Fruit fly (Drosophila melanogaster): ENCODE data around the gene CG5280.

DNA sequence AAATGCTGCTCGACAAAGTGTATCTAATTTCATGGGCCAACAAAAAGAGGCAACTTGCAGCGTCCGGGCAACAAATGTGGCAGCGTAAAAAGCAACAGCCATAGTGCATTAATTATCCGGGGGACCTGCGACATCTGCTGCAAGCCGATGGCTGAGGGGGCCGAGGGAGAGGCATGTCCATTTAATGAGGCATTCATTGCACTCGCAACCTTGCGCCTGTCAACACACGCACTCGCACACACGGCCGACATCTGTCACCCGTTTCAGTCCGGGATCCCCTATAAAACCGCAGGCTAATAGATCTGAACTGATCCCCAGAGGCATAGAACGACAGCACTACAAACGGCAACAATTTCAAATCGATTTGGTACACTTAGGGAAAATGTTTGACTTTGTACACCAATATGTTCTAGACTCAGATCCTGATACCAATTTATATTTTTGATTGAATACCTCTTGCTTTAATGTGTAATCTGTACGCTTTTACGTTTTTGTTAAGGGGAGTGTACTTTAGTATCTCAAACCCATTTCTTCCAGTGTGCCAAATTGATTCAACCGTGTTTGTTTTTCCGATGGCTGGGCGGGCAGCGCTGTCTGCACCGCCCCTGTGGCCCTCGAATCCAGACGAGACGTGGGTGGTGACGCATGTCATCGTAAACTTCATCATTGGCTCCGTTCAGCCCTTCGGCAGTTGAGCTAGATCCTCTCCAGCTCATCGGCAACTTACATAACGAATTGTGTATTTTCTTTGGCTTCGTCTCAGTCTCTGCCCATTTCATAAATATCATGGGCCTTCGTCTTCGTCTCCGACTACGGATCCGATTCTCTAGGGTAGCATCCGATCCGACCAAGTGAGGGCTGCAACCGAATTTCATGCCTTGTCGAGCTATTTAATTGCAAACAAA, 21.7 kb upstream of the CG5280 start:
- TF ChIP-seq CTCF (optimal IDR thresholded peaks at IDR 0.05) = no peak
- TF ChIP-seq CG8478 (optimal IDR thresholded peaks at IDR 0.05) = no peak

Data from S2 (cell line).